Fruit fly (Drosophila melanogaster) whole organism: ENCODE results near the gene Ugt35A1.
A peak's percentile ranks its signal among the peaks of the same experiment; 100 is the strongest.

Source experiments
- CG8478 ChIP-seq: fragments of >200 bp; optimal IDR thresholded peaks from 2 replicates; lab custom pipeline; 2018; ENCODE audit warnings: inconsistent platforms
- Dll ChIP-seq: fragments of >200 bp; optimal IDR thresholded peaks from 2 replicates; lab custom pipeline; 2017
- EcR ChIP-seq, 2 experiments: fragments of >200 bp; optimal IDR thresholded peaks; 2 replicates each; lab custom pipeline; 2017; ENCODE audit warnings: missing biosample characterization in 2 of 2, missing genetic modification characterization in 2 of 2, missing genetic modification reagents in 2 of 2
- pan ChIP-seq: fragments of >200 bp; optimal IDR thresholded peaks from 2 replicates; lab custom pipeline; 2017
- psq ChIP-seq: fragments of >200 bp; optimal IDR thresholded peaks from 2 replicates; lab custom pipeline; 2017
- usp ChIP-seq: fragments of >200 bp; optimal IDR thresholded peaks from 2 replicates; lab custom pipeline; 2017; ENCODE audit warnings: missing biosample characterization, missing genetic modification characterization, mixed read lengths

The Ugt35A1 gene

DNA sequence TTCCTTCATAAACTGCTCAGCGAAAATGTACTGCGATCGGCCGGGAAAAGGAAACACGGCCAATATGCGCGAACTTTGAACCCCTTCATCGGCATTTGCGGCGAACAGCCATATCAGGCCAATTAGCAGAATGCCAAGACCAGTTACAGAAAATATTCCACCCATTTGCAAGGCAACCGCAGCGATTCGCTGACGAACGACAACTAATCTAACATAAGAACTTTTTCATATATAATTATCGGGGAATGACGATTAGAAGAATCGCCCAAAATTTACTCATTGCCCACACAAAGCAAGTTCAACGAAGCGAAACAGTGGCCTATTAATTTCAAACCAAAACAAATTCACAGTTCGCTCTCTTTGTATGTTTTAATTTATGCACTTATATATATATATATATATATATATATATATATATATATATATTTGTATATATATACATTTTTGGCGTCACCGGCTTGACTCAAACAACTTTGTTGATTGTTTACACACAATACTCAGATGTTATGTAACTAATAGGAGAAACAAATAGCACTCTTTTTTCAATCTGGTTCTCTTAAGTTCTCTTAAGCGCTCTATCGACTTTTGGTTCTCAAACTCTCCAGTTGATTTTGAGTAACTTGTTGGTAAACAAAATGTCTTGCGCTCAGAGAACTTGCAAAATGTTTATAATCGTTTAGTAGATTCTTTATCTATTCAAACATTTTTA, at the start of gene Ugt35A1:
Gene Ugt35A1, minus strand, starts transcription at position 205 of the 709 bp plus-strand sequence.
- no peak for TF ChIP-seq usp

DNA sequence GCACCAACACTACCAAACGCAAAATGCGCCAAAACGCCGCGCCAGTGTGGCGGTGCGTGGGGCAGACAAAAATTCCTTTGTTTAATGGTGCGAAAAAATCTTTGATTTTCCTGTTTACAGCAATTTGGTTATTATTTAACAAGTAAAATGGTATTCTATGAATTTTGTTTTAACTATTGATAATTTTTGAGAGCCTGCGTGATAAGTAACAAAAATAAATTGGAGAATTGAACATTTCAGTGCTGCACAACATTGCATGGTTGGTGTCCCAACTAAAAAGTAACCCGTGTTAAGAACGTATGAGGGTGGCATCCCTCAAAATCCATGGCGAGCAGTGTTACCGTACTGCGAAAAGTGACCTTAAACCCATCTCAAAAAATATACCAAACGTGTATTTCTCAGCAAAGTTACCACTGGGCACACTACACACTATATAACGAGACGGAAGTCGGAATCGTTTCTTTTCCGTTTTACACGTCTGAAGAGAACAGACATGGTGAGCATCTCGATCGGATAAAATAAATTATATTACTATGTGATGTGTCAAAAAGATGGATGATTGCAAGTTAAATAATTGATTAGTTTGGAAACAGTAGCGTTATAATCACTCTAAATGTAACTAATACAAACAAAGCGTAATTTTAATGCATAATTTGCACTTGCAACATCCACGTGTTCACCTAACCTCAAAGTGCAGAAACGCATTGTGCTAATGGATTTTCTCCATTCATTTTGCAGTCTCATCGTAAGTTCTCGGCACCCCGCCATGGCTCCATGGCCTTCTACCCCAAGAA, 49.2 kb upstream of the Ugt35A1 start, which contains the start of the genes CG6693 and RpL3:
Gene CG6693, minus strand, starts transcription at position 203 of the 794 bp plus-strand sequence.
Gene RpL3, plus strand, starts transcription at position 458 of the 794 bp plus-strand sequence.
- TF ChIP-seq Dll (lab: Kevin White, UChicago) (no peak), usp (no peak), EcR (GFP tag; optimal IDR thresholded peaks at IDR 0.05; lab: Kevin White, UChicago) (no peak), psq (lab: Kevin White, UChicago) (no peak), CG8478 (lab: Kevin White, UChicago) (no peak), pan (no peak)

DNA sequence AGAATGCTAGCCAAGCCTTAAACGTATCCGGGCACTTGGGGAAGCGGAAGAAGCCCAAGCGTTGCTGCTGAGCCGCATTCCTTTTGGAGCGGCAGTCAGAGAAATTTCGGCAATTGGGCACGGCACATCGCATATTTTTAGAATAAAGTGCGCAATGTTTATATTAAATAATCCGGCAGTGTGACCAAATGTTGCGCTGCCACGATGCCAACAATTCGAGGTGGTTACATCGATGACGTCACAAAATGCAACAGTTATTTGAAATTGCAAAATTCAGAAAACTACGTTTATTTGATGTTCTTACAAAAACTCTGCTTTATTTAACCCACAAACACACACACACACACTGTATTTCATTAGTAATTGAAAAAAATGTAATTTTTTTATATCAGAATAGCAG, 47.4 kb upstream of the Ugt35A1 start, which contains the start of gene CG6689:
Gene CG6689, minus strand, starts transcription at position 182 of the 400 bp plus-strand sequence.
- TF ChIP-seq CG8478 (lab: Kevin White, UChicago): no peak
- no peak for TF ChIP-seq Dll (lab: Kevin White, UChicago)
- TF ChIP-seq psq (lab: Kevin White, UChicago): no peak
- TF ChIP-seq pan: no peak
- TF ChIP-seq usp: no peak
- TF ChIP-seq EcR (GFP tag; optimal IDR thresholded peaks at IDR 0.05; lab: Kevin White, UChicago): no peak

DNA sequence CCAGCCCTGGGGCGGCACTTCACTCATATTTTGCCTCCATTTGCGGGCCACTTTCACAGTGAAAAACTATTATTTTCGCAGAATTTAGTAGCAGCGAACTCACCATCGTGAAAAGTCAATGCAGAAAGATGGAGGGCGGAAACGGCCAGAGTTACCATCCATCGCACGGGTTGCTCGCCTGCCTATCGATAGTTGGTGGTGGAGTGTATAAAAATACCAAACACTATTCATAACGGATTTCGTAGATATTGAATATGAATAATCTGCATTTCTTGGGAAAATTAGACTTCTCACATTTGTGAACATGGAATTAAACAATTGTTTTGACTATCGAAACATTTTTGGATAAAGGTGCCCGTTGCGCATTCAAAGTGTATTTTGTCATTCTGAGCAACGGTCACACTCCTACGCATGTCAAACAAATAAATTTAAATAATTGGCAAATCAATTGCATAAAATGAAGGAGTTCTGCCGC, 43.7 kb upstream of the Ugt35A1 start, which contains the start of the genes RpS25 and CG4820:
Gene RpS25, minus strand, starts transcription at position 132 of the 475 bp plus-strand sequence.
Gene CG4820, plus strand, starts transcription at position 380 of the 475 bp plus-strand sequence.
- TF ChIP-seq Dll (lab: Kevin White, UChicago) (no peak), psq (lab: Kevin White, UChicago) (no peak), EcR (GFP tag; optimal IDR thresholded peaks at IDR 0.05; lab: Kevin White, UChicago) (no peak), CG8478 (lab: Kevin White, UChicago) (no peak), pan (no peak), usp (no peak)

DNA sequence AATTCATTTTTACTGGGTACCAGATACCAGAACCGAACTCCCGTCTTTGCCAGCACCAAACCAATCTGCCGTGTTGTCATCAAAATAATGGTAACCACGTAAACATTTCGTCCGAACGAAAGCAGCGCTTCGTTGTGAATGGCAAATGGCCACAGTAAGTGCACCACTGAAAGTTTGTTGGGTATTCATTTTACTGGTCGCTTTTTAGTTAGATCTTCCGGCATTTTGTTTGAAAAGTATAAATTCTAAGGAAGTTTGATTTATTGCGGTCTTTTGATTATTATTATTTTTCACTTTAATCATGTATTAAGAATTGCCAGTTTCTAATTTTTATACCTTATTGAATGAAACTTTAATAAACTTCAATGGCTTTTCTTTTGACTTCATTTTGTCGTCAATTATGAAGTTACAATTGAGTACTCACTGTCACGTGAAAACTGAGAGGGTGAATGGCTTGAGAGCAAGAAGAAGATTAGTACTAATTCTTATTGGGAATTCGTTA, 42.0 kb upstream of the Ugt35A1 start, which contains the start of gene ZnT86D:
Gene ZnT86D, minus strand, starts transcription at position 91 of the 502 bp plus-strand sequence.
- TF ChIP-seq EcR (GFP tag; optimal IDR thresholded peaks at IDR 0.05; lab: Kevin White, UChicago): no peak

DNA sequence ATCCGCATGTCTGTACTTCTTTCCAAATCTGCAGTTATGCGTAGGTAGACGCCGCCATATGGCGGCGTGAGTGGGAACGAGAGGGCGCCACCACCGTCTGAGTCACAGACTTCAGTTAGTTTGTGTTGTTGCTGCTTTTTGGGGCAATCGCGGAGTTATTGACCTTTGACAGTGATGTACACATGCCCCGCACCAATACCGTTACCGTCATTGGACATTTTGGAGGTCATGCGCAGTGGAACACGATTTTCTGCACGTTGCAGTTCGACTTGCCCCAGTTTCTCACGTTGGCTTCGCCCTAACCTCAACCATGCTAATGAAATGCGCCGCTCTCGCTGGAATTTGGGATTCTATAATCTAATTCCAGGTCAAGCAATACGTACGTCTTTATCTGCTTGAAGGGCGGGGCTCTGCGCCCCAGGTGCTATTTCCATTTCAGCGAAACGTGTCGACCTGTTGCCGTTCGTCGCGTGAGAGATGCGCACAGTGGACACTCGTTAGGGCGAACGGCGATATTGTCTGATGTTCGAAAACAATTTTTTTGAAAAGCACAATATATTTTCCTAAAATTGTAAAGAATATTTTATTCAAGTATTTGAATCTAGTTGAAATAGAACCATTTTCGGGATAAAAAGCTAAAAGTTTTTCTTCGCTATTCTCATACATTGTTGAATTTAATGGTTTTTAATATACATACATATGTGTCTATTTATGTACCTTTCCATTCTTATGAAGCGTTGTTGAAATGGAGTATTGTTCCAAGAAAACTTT, 39.0 kb upstream of the Ugt35A1 start:
- TF ChIP-seq CG8478 (lab: Kevin White, UChicago): no peak
- TF ChIP-seq usp: no peak

DNA sequence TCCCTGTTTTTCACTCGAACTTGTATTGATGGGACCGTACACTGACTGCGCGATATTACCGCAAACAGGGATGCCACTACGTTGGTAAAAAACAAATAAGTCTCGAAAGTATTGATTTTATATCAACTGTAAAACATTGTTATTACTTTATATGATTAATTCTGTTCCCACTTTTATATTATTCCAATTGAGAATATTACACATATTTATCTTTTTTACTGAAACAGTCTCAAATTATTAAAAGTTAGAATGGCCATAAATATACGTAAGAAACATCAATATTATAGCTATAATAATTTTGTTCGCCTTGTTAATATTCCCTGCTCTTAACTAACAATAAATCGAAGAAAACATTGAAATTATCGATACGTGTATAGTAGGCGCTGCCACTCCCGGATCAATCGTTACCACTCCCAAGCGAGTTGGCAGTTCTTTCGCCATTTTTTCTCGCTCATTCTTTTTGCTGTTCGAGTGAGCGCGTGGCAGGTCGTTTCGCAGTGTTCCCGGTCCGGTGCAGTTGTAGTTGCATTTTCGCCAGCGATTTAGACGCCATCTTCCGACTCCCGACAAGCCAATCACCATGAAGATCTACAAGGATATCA, 37.4 kb upstream of the Ugt35A1 start, which contains the start of the genes SdhC and Tctp:
Gene SdhC, minus strand, starts transcription at position 49 of the 602 bp plus-strand sequence.
Gene Tctp, plus strand, starts transcription at position 447 of the 602 bp plus-strand sequence.
- TF ChIP-seq pan (no peak), EcR (GFP tag; optimal IDR thresholded peaks at IDR 0.05; lab: Kevin White, UChicago) (no peak), usp (no peak), psq (lab: Kevin White, UChicago) (no peak), Dll (lab: Kevin White, UChicago) (no peak), CG8478 (lab: Kevin White, UChicago) (no peak)

DNA sequence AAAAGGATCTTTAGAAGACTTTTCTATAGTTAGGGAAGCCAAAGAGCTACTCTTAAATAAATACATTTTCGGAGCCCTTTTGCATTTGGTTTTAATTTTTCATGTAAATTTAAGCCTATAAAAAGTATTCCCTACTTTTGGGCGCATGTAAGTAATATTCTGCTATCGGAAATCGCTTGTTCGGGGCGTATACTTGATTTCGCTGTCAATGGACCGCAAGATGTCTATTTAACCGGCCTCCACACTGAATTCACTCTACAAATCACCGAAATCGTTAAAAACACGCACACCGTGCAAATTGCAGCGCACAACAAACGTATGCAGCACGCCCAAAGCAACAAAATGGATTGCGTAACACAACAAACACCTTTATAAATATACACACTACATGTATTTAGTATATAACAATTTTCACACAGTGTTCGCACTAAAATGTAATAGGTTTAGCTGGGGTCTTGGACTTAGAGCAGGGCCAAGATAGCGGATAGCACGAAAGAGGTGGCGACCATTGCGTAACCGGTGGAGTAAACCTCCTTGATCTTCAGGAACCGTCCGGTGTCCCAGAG, 36.4 kb upstream of the Ugt35A1 start:
- TF ChIP-seq EcR (GFP tag; optimal IDR thresholded peaks at IDR 0.05; lab: Kevin White, UChicago): no peak
- no peak for TF ChIP-seq Dll (lab: Kevin White, UChicago)
- no peak for TF ChIP-seq CG8478 (lab: Kevin White, UChicago)
- TF ChIP-seq usp: no peak
- TF ChIP-seq pan: no peak
- no peak for TF ChIP-seq psq (lab: Kevin White, UChicago)

DNA sequence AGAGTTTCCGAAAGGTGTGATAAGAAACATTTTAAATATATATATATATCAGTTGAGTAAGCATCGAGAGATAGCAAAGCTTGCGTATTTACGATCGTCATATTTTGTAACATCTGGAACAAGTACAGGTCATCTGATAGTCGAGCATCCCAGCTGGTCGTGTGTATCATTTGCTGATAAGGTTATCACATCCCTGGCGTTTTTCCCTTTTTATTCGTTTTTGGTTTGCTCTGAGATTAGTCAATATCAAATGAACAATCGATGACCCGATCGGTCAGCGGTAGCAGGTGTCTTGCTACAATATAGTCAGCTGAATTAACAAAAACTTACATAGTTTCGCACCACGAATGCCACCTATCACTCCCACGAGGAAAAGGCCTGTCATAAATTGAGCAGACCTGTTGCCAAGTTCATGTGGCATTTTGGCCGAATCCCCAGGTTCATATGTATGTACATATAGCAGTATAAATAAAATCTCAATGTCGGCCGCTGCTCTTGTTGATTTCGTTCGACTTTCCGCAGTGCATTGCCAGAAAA, 28.5 kb upstream of the Ugt35A1 start:
- TF ChIP-seq CG8478 (lab: Kevin White, UChicago): no peak
- TF ChIP-seq pan: peak; percentile 88

DNA sequence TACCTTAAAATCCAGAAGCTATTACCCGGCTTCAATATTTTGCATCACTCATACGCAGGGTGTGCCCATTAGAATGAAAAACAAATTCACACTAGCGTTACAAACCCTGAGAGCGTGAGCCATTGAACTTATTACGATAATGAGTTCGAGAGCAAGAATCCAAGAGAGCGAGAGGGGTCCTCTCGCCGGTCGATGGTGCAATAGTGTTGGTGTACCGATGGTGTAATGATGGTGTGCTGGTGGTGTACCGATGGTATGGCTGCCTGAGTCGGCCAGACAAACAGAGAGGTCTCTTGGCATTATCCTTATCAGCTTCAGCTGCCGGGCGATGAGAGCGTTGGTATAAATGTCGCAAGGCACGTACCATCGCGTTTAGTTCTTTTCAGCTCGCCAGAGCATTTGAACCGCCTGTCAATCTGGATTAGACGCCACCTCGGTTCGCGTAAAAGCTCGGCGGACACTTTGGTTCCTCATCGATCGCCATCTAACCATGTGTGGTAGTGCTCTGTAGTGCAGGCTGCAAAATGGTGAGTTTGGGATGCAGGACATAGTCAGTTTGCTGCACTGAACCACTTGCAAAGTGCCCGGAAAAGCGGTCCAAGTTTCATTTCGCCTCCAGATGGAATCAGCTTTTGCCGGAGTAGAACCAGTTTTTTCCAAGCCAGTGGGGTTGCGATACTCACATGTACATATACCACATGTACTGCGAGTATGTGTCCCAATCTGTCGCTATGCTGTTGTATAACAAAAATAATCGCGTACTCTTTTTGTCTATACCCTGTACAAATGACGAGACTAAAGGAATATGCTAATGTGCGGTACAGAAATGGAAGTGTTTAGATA, 27.8 kb upstream of the Ugt35A1 start:
- TF ChIP-seq Dll (lab: Kevin White, UChicago) (no peak), EcR (GFP tag; optimal IDR thresholded peaks at IDR 0.05; lab: Kevin White, UChicago) (peak in 1 of 2 experiments; percentile 74)
